Worm (Caenorhabditis elegans) whole organism, late embryonic: ENCODE results near the gene F17H10.4.
A peak's percentile ranks its signal among the peaks of the same experiment; 100 is the strongest.

Source experiments
- C38D4.7 ChIP-seq: fragments of 200-800 bp; sonication (Bioruptor generic); optimal IDR thresholded peaks from 2 replicates; lab custom pipeline; 2018; ENCODE audit warnings: mild to moderate bottlenecking, missing genetic modification characterization, moderate library complexity, missing compliant biosample characterization
- F13H6.1 ChIP-seq: sonication (generic microtip); optimal IDR thresholded peaks from 2 replicates; lab custom pipeline; 2016; ENCODE audit warnings: missing genetic modification characterization, missing compliant biosample characterization
- K02D7.2 ChIP-seq: sonication (generic microtip); optimal IDR thresholded peaks from 2 replicates; lab custom pipeline; 2017; ENCODE audit warnings: mild to moderate bottlenecking, missing genetic modification characterization, missing compliant biosample characterization
- K09A11.1 ChIP-seq: sonication (generic microtip); optimal IDR thresholded peaks from 2 replicates; lab custom pipeline; 2017; ENCODE audit warnings: antibody characterized with exemption, mild to moderate bottlenecking, missing genetic modification characterization, missing compliant biosample characterization; ENCODE audit not compliant: insufficient read depth
- T23F11.4 ChIP-seq: fragments of 200-800 bp; sonication (Bioruptor generic); optimal IDR thresholded peaks from 2 replicates; lab custom pipeline; 2018; ENCODE audit warnings: mild to moderate bottlenecking, missing genetic modification characterization, missing compliant biosample characterization
- Y22D7AL.16 ChIP-seq: sonication (generic microtip); optimal IDR thresholded peaks from 2 replicates; lab custom pipeline; 2016; ENCODE audit warnings: missing genetic modification characterization, missing compliant biosample characterization
- ceh-14 ChIP-seq: sonication (generic microtip); optimal IDR thresholded peaks from 2 replicates; lab custom pipeline; 2016; ENCODE audit warnings: missing genotype, missing genetic modification characterization, missing compliant biosample characterization
- ceh-22 ChIP-seq: sonication (generic microtip); optimal IDR thresholded peaks from 2 replicates; lab custom pipeline; 2017; ENCODE audit warnings: missing biosample characterization, missing genetic modification characterization
- ceh-34 ChIP-seq: sonication (generic microtip); optimal IDR thresholded peaks from 2 replicates; lab custom pipeline; 2016; ENCODE audit warnings: mild to moderate bottlenecking, missing genetic modification characterization, missing compliant biosample characterization
- ceh-48 ChIP-seq: sonication (generic microtip); optimal IDR thresholded peaks from 2 replicates; lab custom pipeline; 2016; ENCODE audit warnings: missing genetic modification characterization, inconsistent platforms, missing compliant biosample characterization
- dve-1 ChIP-seq: sonication (generic microtip); optimal IDR thresholded peaks from 2 replicates; lab custom pipeline; 2017; ENCODE audit warnings: antibody characterized with exemption, mild to moderate bottlenecking, missing genetic modification characterization, missing compliant biosample characterization
- elt-2 ChIP-seq: sonication (generic microtip); optimal IDR thresholded peaks from 2 replicates; lab custom pipeline; 2016; ENCODE audit warnings: missing genetic modification reagents, missing genetic modification characterization, missing compliant biosample characterization
- fax-1 ChIP-seq: sonication (generic microtip); optimal IDR thresholded peaks from 2 replicates; lab custom pipeline; 2016; ENCODE audit warnings: missing genotype, missing genetic modification characterization, missing compliant biosample characterization
- fkh-10 ChIP-seq: fragments of 150-350 bp; optimal IDR thresholded peaks from 2 replicates; lab custom pipeline; 2014; ENCODE audit warnings: missing biosample characterization, missing genetic modification reagents, missing genetic modification characterization
- gmeb-2 ChIP-seq: sonication (generic microtip); optimal IDR thresholded peaks from 2 replicates; lab custom pipeline; 2016; ENCODE audit warnings: missing genetic modification characterization, inconsistent platforms, missing compliant biosample characterization
- hlh-13 ChIP-seq: fragments of 200-800 bp; sonication (Bioruptor generic); optimal IDR thresholded peaks from 2 replicates; lab custom pipeline; 2018; ENCODE audit warnings: mild to moderate bottlenecking, missing genetic modification characterization, missing compliant biosample characterization
- hlh-15 ChIP-seq: sonication (generic microtip); optimal IDR thresholded peaks from 2 replicates; lab custom pipeline; 2016; ENCODE audit warnings: missing genetic modification characterization, missing compliant biosample characterization
- hlh-6 ChIP-seq: sonication (generic microtip); optimal IDR thresholded peaks from 2 replicates; lab custom pipeline; 2016; ENCODE audit warnings: missing genotype, missing genetic modification characterization, missing compliant biosample characterization
- hlh-8 ChIP-seq: sonication (generic microtip); optimal IDR thresholded peaks from 2 replicates; lab custom pipeline; 2016; ENCODE audit warnings: missing genotype, missing genetic modification characterization, missing compliant biosample characterization
- lim-6 ChIP-seq: sonication (generic microtip); optimal IDR thresholded peaks from 2 replicates; lab custom pipeline; 2016; ENCODE audit warnings: missing genetic modification characterization, missing compliant biosample characterization
- lin-11 ChIP-seq: fragments of 200-800 bp; sonication (Bioruptor generic); optimal IDR thresholded peaks from 2 replicates; lab custom pipeline; 2018; ENCODE audit warnings: mild to moderate bottlenecking, missing genetic modification characterization, missing compliant biosample characterization
- madf-2 ChIP-seq: sonication (generic microtip); optimal IDR thresholded peaks from 2 replicates; lab custom pipeline; 2017; ENCODE audit warnings: missing genetic modification characterization, missing compliant biosample characterization
- nfya-1 ChIP-seq: sonication (generic microtip); optimal IDR thresholded peaks from 2 replicates; lab custom pipeline; 2017; ENCODE audit warnings: missing genetic modification characterization, mild to moderate bottlenecking, missing compliant biosample characterization, antibody characterized with exemption, moderate library complexity
- nhr-11 ChIP-seq: fragments of 150-350 bp; optimal IDR thresholded peaks from 2 replicates; lab custom pipeline; 2014; ENCODE audit warnings: missing biosample characterization, missing genetic modification characterization
- nhr-232 ChIP-seq: sonication (generic microtip); optimal IDR thresholded peaks from 2 replicates; lab custom pipeline; 2016; ENCODE audit warnings: missing genetic modification characterization, missing compliant biosample characterization
- pag-3 ChIP-seq: sonication (generic microtip); optimal IDR thresholded peaks from 2 replicates; lab custom pipeline; 2016; ENCODE audit warnings: missing compliant biosample characterization, missing genetic modification characterization, borderline replicate concordance
- pat-9 ChIP-seq: fragments of 200-800 bp; sonication (Bioruptor generic); optimal IDR thresholded peaks from 2 replicates; lab custom pipeline; 2018; ENCODE audit warnings: mild to moderate bottlenecking, missing genetic modification characterization, moderate library complexity, missing compliant biosample characterization
- pha-2 ChIP-seq: sonication (generic microtip); optimal IDR thresholded peaks from 2 replicates; lab custom pipeline; 2017; ENCODE audit warnings: mild to moderate bottlenecking, missing genetic modification characterization, missing compliant biosample characterization
- pqm-1 ChIP-seq: sonication (generic microtip); optimal IDR thresholded peaks from 2 replicates; lab custom pipeline; 2016; ENCODE audit warnings: missing genetic modification characterization, missing compliant biosample characterization
- pros-1 ChIP-seq: fragments of 150-350 bp; optimal IDR thresholded peaks from 2 replicates; lab custom pipeline; 2014; ENCODE audit warnings: missing biosample characterization, missing genetic modification reagents, missing genetic modification characterization
- sox-2 ChIP-seq: fragments of 200-800 bp; sonication (Bioruptor generic); IDR thresholded peaks from 2 replicates; pipeline ENCODE4 v1.3.6; 2022; ENCODE audit warnings: missing genetic modification reagents, missing genetic modification characterization, missing compliant biosample characterization
- sox-4 ChIP-seq: sonication (generic microtip); optimal IDR thresholded peaks from 2 replicates; lab custom pipeline; 2017; ENCODE audit warnings: mild to moderate bottlenecking, missing genetic modification characterization, inconsistent platforms, missing compliant biosample characterization
- tbx-2 ChIP-seq: sonication (generic microtip); optimal IDR thresholded peaks from 2 replicates; lab custom pipeline; 2016; ENCODE audit warnings: missing genetic modification characterization, missing compliant biosample characterization
- ttx-3 ChIP-seq: sonication (generic microtip); optimal IDR thresholded peaks from 2 replicates; lab custom pipeline; 2016; ENCODE audit warnings: missing genetic modification reagents, missing genetic modification characterization, missing compliant biosample characterization
- unc-42 ChIP-seq: sonication (generic microtip); optimal IDR thresholded peaks from 2 replicates; lab custom pipeline; 2016; ENCODE audit warnings: missing genotype, missing genetic modification characterization, missing compliant biosample characterization
- zip-5 ChIP-seq: sonication (generic microtip); optimal IDR thresholded peaks from 2 replicates; lab custom pipeline; 2016; ENCODE audit warnings: missing genetic modification characterization, missing compliant biosample characterization
- ztf-16 ChIP-seq: sonication (generic microtip); optimal IDR thresholded peaks from 2 replicates; lab custom pipeline; 2017; ENCODE audit warnings: missing genetic modification characterization, missing compliant biosample characterization

Gene F17H10.4

ce11 chrX:13162351-13163038, 36.2 kb upstream of the F17H10.4 start:
- TF ChIP-seq lim-6 (tag; lab: Kevin White, UChicago) (no peak), pat-9 (tag; lab: Kevin White, UChicago) (no peak), elt-2 (no peak), nhr-11 (tag; lab: Kevin White, UChicago) (no peak), pag-3 (tag; lab: Kevin White, UChicago) (no peak), ttx-3 (tag; lab: Kevin White, UChicago) (no peak)

- TF ChIP-seq fkh-10 (GFP tag; lab: Kevin White, UChicago), result no peak
- no peak for TF ChIP-seq lin-11 (tag; lab: Kevin White, UChicago)
- peak; percentile 58 for TF ChIP-seq ceh-34
- no peak for TF ChIP-seq pha-2
- no peak for TF ChIP-seq gmeb-2
Observed at ce11 chrX:13161778-13162177, 35.5 kb upstream of the F17H10.4 start.

DNA sequence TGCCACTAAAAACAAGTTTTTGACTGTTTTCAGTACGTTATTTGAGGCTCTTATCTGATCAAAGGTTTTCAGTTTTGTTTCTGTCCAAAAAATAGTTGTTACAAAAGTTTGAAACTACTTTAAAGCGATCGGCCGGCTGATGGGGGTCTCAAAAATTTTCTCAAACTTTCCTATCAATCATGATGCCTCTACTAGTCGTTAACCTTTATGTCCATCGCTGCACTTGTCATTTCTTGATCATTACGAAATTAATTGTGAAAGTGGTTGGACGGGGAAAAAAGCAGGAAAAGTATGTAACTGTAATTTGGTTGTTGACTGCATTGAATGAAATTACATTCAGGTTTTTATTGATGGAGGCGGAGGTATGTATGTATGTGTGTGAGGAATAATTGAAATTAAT, 33.6 kb upstream of the F17H10.4 start:
- TF ChIP-seq T23F11.4 (GFP tag; lab: Kevin White, UChicago) (no peak), F13H6.1 (tag; lab: Kevin White, UChicago) (no peak), K09A11.1 (tag; lab: Kevin White, UChicago) (no peak), nhr-11 (tag; lab: Kevin White, UChicago) (no peak), nfya-1 (tag; lab: Kevin White, UChicago) (no peak), pqm-1 (tag; lab: Kevin White, UChicago) (no peak)

ce11 chrX:13159005-13159404, 32.7 kb upstream of the F17H10.4 start:
- TF ChIP-seq dve-1 (tag; lab: Kevin White, UChicago), result no peak
- TF ChIP-seq hlh-15 (tag; lab: Kevin White, UChicago), result no peak
- TF ChIP-seq elt-2, result peak; percentile 85
- TF ChIP-seq ceh-34, result peak; percentile 10
- TF ChIP-seq tbx-2 (tag; lab: Kevin White, UChicago), result peak; percentile 7

- peak; percentile 13 for TF ChIP-seq ceh-48 (tag; lab: Kevin White, UChicago)
- no peak for TF ChIP-seq C38D4.7
Observed at ce11 chrX:13158487-13158886, 32.2 kb upstream of the F17H10.4 start.

DNA sequence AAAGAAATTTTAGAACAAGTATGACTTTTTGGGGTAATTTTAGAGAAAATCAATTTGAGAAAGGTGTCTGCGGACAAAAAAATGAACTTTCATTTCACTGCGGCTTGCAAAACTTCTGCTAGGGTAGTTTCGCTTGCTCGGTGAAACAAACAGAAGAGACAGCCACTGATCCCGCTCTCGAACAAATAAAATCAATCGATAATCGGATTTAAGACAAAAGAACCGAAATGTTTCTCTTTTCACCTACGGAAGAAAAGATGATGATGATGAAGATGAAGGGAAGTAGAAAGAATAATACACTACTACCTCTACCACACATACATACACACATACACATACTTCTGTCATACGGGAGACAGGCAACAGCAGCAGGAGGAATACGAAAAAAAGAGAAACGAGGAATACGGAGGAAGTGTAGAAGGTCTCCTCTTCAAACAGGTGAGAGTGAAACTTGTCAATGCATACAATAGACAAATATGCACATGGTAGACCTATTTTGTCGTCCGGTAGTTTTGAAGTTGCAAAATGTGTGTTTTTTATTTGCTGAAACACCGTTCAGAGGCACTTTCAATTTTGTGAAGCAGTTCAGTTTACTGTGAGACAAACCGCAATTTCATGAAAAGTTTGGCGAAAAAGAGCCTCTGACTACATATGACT, 30.9 kb upstream of the F17H10.4 start:
- TF ChIP-seq sox-4 (tag; lab: Kevin White, UChicago) (no peak), nhr-232 (tag; lab: Kevin White, UChicago) (no peak), hlh-6 (tag; lab: Kevin White, UChicago) (no peak), unc-42 (tag; lab: Kevin White, UChicago) (no peak), hlh-13 (GFP tag; lab: Kevin White, UChicago) (no peak), ceh-14 (no peak), sox-2 (GFP tag; lab: Robert Waterston, UW) (no peak), Y22D7AL.16 (no peak), fax-1 (tag; lab: Kevin White, UChicago) (no peak), pqm-1 (tag; lab: Kevin White, UChicago) (no peak), gmeb-2 (no peak), hlh-15 (tag; lab: Kevin White, UChicago) (no peak), ztf-16 (tag; lab: Kevin White, UChicago) (no peak), pros-1 (tag; lab: Kevin White, UChicago) (no peak), zip-5 (tag; lab: Kevin White, UChicago) (no peak), K02D7.2 (tag; lab: Kevin White, UChicago) (no peak), ceh-22 (tag; lab: Kevin White, UChicago) (no peak), hlh-8 (tag; lab: Kevin White, UChicago) (no peak), madf-2 (tag; lab: Kevin White, UChicago) (no peak)
- TF ChIP-seq, all 69 proteins: peak for 0
